Worm (Caenorhabditis elegans) whole organism, L1 larva: ENCODE measurements around the gene prdx-2.
A peak's percentile ranks its signal among the peaks of the same experiment; 100 is the strongest.

Experiments used
- C34B4.2 ChIP-seq: sonication (generic microtip); optimal IDR thresholded peaks from 2 replicates; lab custom pipeline; 2017; ENCODE audit warnings: mild to moderate bottlenecking, missing genetic modification characterization, missing compliant biosample characterization
- Y116A8C.19 ChIP-seq: sonication (generic microtip); optimal IDR thresholded peaks from 2 replicates; lab custom pipeline; 2016; ENCODE audit warnings: missing compliant biosample characterization, missing genetic modification characterization, borderline replicate concordance
- alr-1 ChIP-seq: fragments of 200-800 bp; sonication (Bioruptor generic); optimal IDR thresholded peaks from 2 replicates; lab custom pipeline; 2018; ENCODE audit warnings: borderline replicate concordance, mild to moderate bottlenecking, missing genetic modification characterization, missing compliant biosample characterization
- ama-1 ChIP-seq: fragments of 150-350 bp; optimal IDR thresholded peaks from 2 replicates; lab custom pipeline; 2014
- ces-1 ChIP-seq: fragments of 150-350 bp; optimal IDR thresholded peaks from 2 replicates; lab custom pipeline; 2014; ENCODE audit warnings: missing biosample characterization, missing genetic modification reagents, missing genetic modification characterization
- dpl-1 ChIP-seq, 3 experiments: fragments of 150-350 bp in 2 of 3; sonication (generic microtip) in 1 of 3; optimal IDR thresholded peaks; 2 replicates each; lab custom pipeline; 2014 to 2017; ENCODE audit warnings: missing biosample characterization in 3 of 3, missing genetic modification characterization in 3 of 3, missing genetic modification reagents in 3 of 3
- egl-13 ChIP-seq: sonication (generic microtip); optimal IDR thresholded peaks from 2 replicates; lab custom pipeline; 2016; ENCODE audit warnings: missing genotype, missing genetic modification reagents, missing genetic modification characterization, missing compliant biosample characterization
- egl-27 ChIP-seq, 2 experiments: fragments of 150-350 bp in 1 of 2; sonication (generic microtip); optimal IDR thresholded peaks; 3 replicates each; lab custom pipeline; 2017 to 2018; ENCODE audit warnings: missing biosample characterization in 2 of 2, missing genetic modification characterization in 2 of 2, missing genetic modification reagents in 2 of 2
- elt-2 ChIP-seq: sonication (generic microtip); optimal IDR thresholded peaks from 2 replicates; lab custom pipeline; 2016; ENCODE audit warnings: missing genetic modification characterization, mild to moderate bottlenecking, inconsistent platforms, missing compliant biosample characterization, missing genetic modification reagents
- elt-3 ChIP-seq, 6 experiments: fragments of 150-350 bp in 1 of 6; sonication (generic microtip); optimal IDR thresholded peaks; 2 replicates each; lab custom pipeline; 2017 to 2018; ENCODE audit warnings: missing biosample characterization in 6 of 6, missing genetic modification characterization in 6 of 6, inconsistent platforms in 1 of 6
- fkh-8 ChIP-seq: sonication (generic microtip); optimal IDR thresholded peaks from 2 replicates; lab custom pipeline; 2016; ENCODE audit warnings: mild to moderate bottlenecking, missing genetic modification characterization, missing compliant biosample characterization
- grh-1 ChIP-seq: fragments of 200-800 bp; sonication (Bioruptor generic); IDR thresholded peaks from 2 replicates; pipeline ENCODE4 v1.3.6; 2022; ENCODE audit warnings: missing genetic modification reagents, missing genetic modification characterization, missing compliant biosample characterization
- hlh-17 ChIP-seq: fragments of 200-800 bp; sonication (Bioruptor generic); optimal IDR thresholded peaks from 2 replicates; lab custom pipeline; 2018; ENCODE audit warnings: missing genetic modification characterization, mild to moderate bottlenecking, missing compliant biosample characterization, moderate library complexity, borderline replicate concordance
- hlh-4 ChIP-seq: sonication (generic microtip); optimal IDR thresholded peaks from 2 replicates; lab custom pipeline; 2016; ENCODE audit warnings: mild to moderate bottlenecking, missing genetic modification characterization, missing compliant biosample characterization
- lin-13 ChIP-seq: fragments of 150-350 bp; optimal IDR thresholded peaks from 2 replicates; lab custom pipeline; 2014; ENCODE audit warnings: missing biosample characterization, missing genetic modification reagents, missing genetic modification characterization
- lin-14 ChIP-seq: fragments of 200-800 bp; sonication (Bioruptor generic); optimal IDR thresholded peaks from 2 replicates; lab custom pipeline; 2018; ENCODE audit warnings: mild to moderate bottlenecking, missing genetic modification characterization, moderate library complexity, missing compliant biosample characterization
- lin-35 ChIP-seq, 2 experiments: fragments of 150-350 bp; optimal IDR thresholded peaks; 2 replicates each; lab custom pipeline; 2014; ENCODE audit warnings: missing biosample characterization in 2 of 2, missing genetic modification characterization in 2 of 2, missing genetic modification reagents in 2 of 2
- mdl-1 ChIP-seq, 2 experiments: fragments of 150-350 bp; optimal IDR thresholded peaks; 2 replicates each; lab custom pipeline; 2014 to 2017; ENCODE audit warnings: missing biosample characterization in 2 of 2, missing genetic modification characterization in 2 of 2, inconsistent platforms in 1 of 2
- mep-1 ChIP-seq: fragments of 150-350 bp; optimal IDR thresholded peaks from 2 replicates; lab custom pipeline; 2014; ENCODE audit warnings: missing biosample characterization, missing genetic modification characterization
- nhr-12 ChIP-seq: sonication (generic microtip); optimal IDR thresholded peaks from 2 replicates; lab custom pipeline; 2017; ENCODE audit warnings: missing biosample characterization, missing genetic modification characterization
- nhr-20 ChIP-seq: sonication (generic microtip); optimal IDR thresholded peaks from 2 replicates; lab custom pipeline; 2016; ENCODE audit warnings: mild to moderate bottlenecking, missing genetic modification characterization, missing compliant biosample characterization
- nhr-47 ChIP-seq: sonication (generic microtip); optimal IDR thresholded peaks from 2 replicates; lab custom pipeline; 2016; ENCODE audit warnings: mild to moderate bottlenecking, missing genetic modification characterization, moderate library complexity, missing compliant biosample characterization
- nhr-71 ChIP-seq: sonication (generic microtip); optimal IDR thresholded peaks from 2 replicates; lab custom pipeline; 2016; ENCODE audit warnings: mild to moderate bottlenecking, missing genetic modification characterization, moderate library complexity, missing compliant biosample characterization
- nhr-77 ChIP-seq: fragments of 150-350 bp; optimal IDR thresholded peaks from 2 replicates; lab custom pipeline; 2014; ENCODE audit warnings: missing biosample characterization, missing genetic modification characterization
- nhr-85 ChIP-seq: sonication (generic microtip); peaks from one replicate; lab custom pipeline; 2016; ENCODE audit warnings: missing genetic modification characterization, inconsistent platforms, missing compliant biosample characterization
- nhr-90 ChIP-seq: sonication (generic microtip); optimal IDR thresholded peaks from 2 replicates; lab custom pipeline; 2016; ENCODE audit warnings: mild to moderate bottlenecking, missing genetic modification characterization, missing compliant biosample characterization; ENCODE audit not compliant: poor library complexity
- pag-3 ChIP-seq: sonication (generic microtip); optimal IDR thresholded peaks from 2 replicates; lab custom pipeline; 2017; ENCODE audit warnings: missing genetic modification characterization, mild to moderate bottlenecking, missing compliant biosample characterization, antibody characterized with exemption, borderline replicate concordance; ENCODE audit not compliant: insufficient read depth
- pqm-1 ChIP-seq: sonication (generic microtip); optimal IDR thresholded peaks from 3 replicates; lab custom pipeline; 2017; ENCODE audit warnings: missing biosample characterization, missing genetic modification characterization
- rnt-1 ChIP-seq: sonication (generic microtip); optimal IDR thresholded peaks from 2 replicates; lab custom pipeline; 2016; ENCODE audit warnings: mild to moderate bottlenecking, missing genetic modification characterization, moderate library complexity, missing compliant biosample characterization
- skn-1 ChIP-seq: fragments of 150-350 bp; optimal IDR thresholded peaks from 2 replicates; lab custom pipeline; 2014; ENCODE audit warnings: missing biosample characterization, missing genetic modification characterization
- snu-23 ChIP-seq: sonication (generic microtip); optimal IDR thresholded peaks from 2 replicates; lab custom pipeline; 2016; ENCODE audit warnings: missing genetic modification characterization, missing compliant biosample characterization
- unc-130 ChIP-seq: fragments of 150-350 bp; optimal IDR thresholded peaks from 2 replicates; lab custom pipeline; 2017; ENCODE audit warnings: missing biosample characterization, missing genetic modification characterization, inconsistent platforms
- xbp-1 ChIP-seq: sonication (generic microtip); optimal IDR thresholded peaks from 2 replicates; lab custom pipeline; 2016; ENCODE audit warnings: missing genetic modification characterization, missing compliant biosample characterization
- ztf-11 ChIP-seq, 2 experiments: sonication (generic microtip); optimal IDR thresholded peaks; 2 replicates each; lab custom pipeline; 2016 to 2017; ENCODE audit warnings: missing genetic modification characterization in 2 of 2, missing biosample characterization in 1 of 2, missing compliant biosample characterization in 1 of 2

The prdx-2 gene

ce11 chrII:5373275-5374047 is 4.5 kb upstream of the prdx-2 start, which contains the start of the genes agt-2 and F09E5.3 (continued):
- TF ChIP-seq mep-1 (tag; lab: Kevin White, UChicago) (peak; percentile 98), hlh-4 (tag; lab: Kevin White, UChicago) (no peak), mdl-1 (tag; optimal IDR thresholded peaks at IDR 0.05; lab: Kevin White, UChicago) (peak in 1 of 2 experiments; percentile 84), egl-13 (tag; lab: Kevin White, UChicago) (peak; percentile 84), lin-35 (GFP tag; optimal IDR thresholded peaks at IDR 0.05; lab: Kevin White, UChicago) (peak; percentile 93), hlh-17 (GFP tag; lab: Kevin White, UChicago) (no peak), ces-1 (no peak), nhr-77 (tag; lab: Kevin White, UChicago) (peak; percentile 86), nhr-90 (tag; lab: Kevin White, UChicago) (peak; percentile 91), Y116A8C.19 (tag; lab: Kevin White, UChicago) (no peak), pag-3 (tag; lab: Kevin White, UChicago) (no peak)

ce11 chrII:5374967-5375366 is 3.0 kb upstream of the prdx-2 start, which contains the start of gene algn-2:
TSS of gene algn-2 (plus strand) at chrII:5375267.
- TF ChIP-seq egl-13 (tag; lab: Kevin White, UChicago) (no peak), elt-2 (tag; lab: Kevin White, UChicago) (peak; percentile 14), lin-13 (GFP tag; lab: Kevin White, UChicago) (no peak), C34B4.2 (tag; lab: Kevin White, UChicago) (no peak), fkh-8 (tag; lab: Kevin White, UChicago) (no peak)

- TF ChIP-seq nhr-71 (tag; lab: Kevin White, UChicago): peak; percentile 64
- TF ChIP-seq mdl-1 (tag; optimal IDR thresholded peaks at IDR 0.05; lab: Kevin White, UChicago): no peak
- TF ChIP-seq lin-14: peak; percentile 17
- peak; percentile 13 to 47 for TF ChIP-seq lin-35 (GFP tag; optimal IDR thresholded peaks at IDR 0.05; lab: Kevin White, UChicago)
- TF ChIP-seq nhr-85 (tag; lab: Kevin White, UChicago): peak; percentile 80
- no peak for TF ChIP-seq ztf-11 (tag; optimal IDR thresholded peaks at IDR 0.05; lab: Kevin White, UChicago)
- no peak for TF ChIP-seq grh-1 (GFP tag; lab: Robert Waterston, UW)
- TF ChIP-seq ama-1 (lab: Kevin White, UChicago): no peak
- peak in 1 of 3 experiments; percentile 16 for TF ChIP-seq dpl-1 (GFP tag; optimal IDR thresholded peaks at IDR 0.05; lab: Kevin White, UChicago)
- peak; percentile 22 for TF ChIP-seq nhr-47 (tag; lab: Kevin White, UChicago)
- TF ChIP-seq alr-1 (tag; lab: Kevin White, UChicago): no peak
- TF ChIP-seq nhr-12: no peak
- no peak for TF ChIP-seq pqm-1 (tag; lab: Kevin White, UChicago)
- TF ChIP-seq nhr-90 (tag; lab: Kevin White, UChicago): peak; percentile 25
- no peak for TF ChIP-seq hlh-4 (tag; lab: Kevin White, UChicago)
- TF ChIP-seq xbp-1 (tag; lab: Kevin White, UChicago): peak; percentile 13
- no peak for TF ChIP-seq egl-27 (tag; optimal IDR thresholded peaks at IDR 0.05; lab: Kevin White, UChicago)
- peak; percentile 12 for TF ChIP-seq rnt-1 (tag; lab: Kevin White, UChicago)
- no peak for TF ChIP-seq mep-1 (tag; lab: Kevin White, UChicago)
- peak; percentile 92 for TF ChIP-seq skn-1
- peak; percentile 35 for TF ChIP-seq snu-23 (GFP tag; lab: Kevin White, UChicago)
- TF ChIP-seq nhr-20 (tag; lab: Kevin White, UChicago): peak; percentile 60
- TF ChIP-seq elt-3 (tag; optimal IDR thresholded peaks at IDR 0.05; lab: Kevin White, UChicago): peak in 1 of 6 experiments; percentile 37
- no peak for TF ChIP-seq unc-130
Observed at ce11 chrII:5378239-5378521, 185 bp downstream of the prdx-2 start.
